Worm (Caenorhabditis elegans) whole organism, L4 larva: Measurements from ENCODE around the gene spe-44.
A peak's percentile ranks its signal among the peaks of the same experiment; 100 is the strongest.

Experiments used
- F10B5.3 ChIP-seq: sonication (generic microtip); optimal IDR thresholded peaks from 2 replicates; lab custom pipeline; 2016; ENCODE audit warnings: mild to moderate bottlenecking, missing genetic modification characterization, missing compliant biosample characterization
- F26F4.8 ChIP-seq: fragments of 200-800 bp; sonication (Bioruptor generic); conservative IDR thresholded peaks from 2 replicates; pipeline ENCODE4 v1.3.6; 2022; ENCODE audit warnings: missing genetic modification characterization, missing compliant biosample characterization
- F37D6.2 ChIP-seq: sonication (generic microtip); optimal IDR thresholded peaks from 2 replicates; lab custom pipeline; 2016; ENCODE audit warnings: mild to moderate bottlenecking, missing genetic modification characterization, missing compliant biosample characterization
- F49E8.2 ChIP-seq: sonication (generic microtip); optimal IDR thresholded peaks from 2 replicates; lab custom pipeline; 2016; ENCODE audit warnings: missing compliant biosample characterization, mild to moderate bottlenecking, missing genetic modification characterization, borderline replicate concordance
- R02D3.7 ChIP-seq: fragments of 150-350 bp; sonication (generic microtip); optimal IDR thresholded peaks from 3 replicates; lab custom pipeline; 2014; ENCODE audit warnings: missing biosample characterization, missing genetic modification characterization
- Y105C5A.15 ChIP-seq: fragments of 200-800 bp; sonication (Bioruptor generic); IDR thresholded peaks from 2 replicates; pipeline ENCODE4 v1.3.6; 2022; ENCODE audit warnings: missing genetic modification characterization, missing compliant biosample characterization
- aly-2 ChIP-seq: sonication (generic microtip); optimal IDR thresholded peaks from 2 replicates; lab custom pipeline; 2018; ENCODE audit warnings: missing biosample characterization, missing genetic modification characterization
- ceh-32 ChIP-seq: sonication (generic microtip); optimal IDR thresholded peaks from 2 replicates; lab custom pipeline; 2016; ENCODE audit warnings: mild to moderate bottlenecking, missing genetic modification characterization, missing compliant biosample characterization; ENCODE audit not compliant: poor library complexity
- ceh-62 ChIP-seq: sonication (generic microtip); optimal IDR thresholded peaks from 2 replicates; lab custom pipeline; 2017; ENCODE audit warnings: missing biosample characterization, missing genetic modification characterization
- ces-1 ChIP-seq: fragments of 150-350 bp; sonication (generic microtip); optimal IDR thresholded peaks from 4 replicates; lab custom pipeline; 2014; ENCODE audit warnings: missing biosample characterization, missing genetic modification reagents, missing genetic modification characterization
- daf-8 ChIP-seq: fragments of 200-800 bp; sonication (Bioruptor generic); IDR thresholded peaks from 2 replicates; pipeline ENCODE4 v1.3.6; 2022; ENCODE audit warnings: missing genetic modification characterization, missing compliant biosample characterization
- dmd-6 ChIP-seq: fragments of 200-800 bp; sonication (Bioruptor generic); IDR thresholded peaks from 2 replicates; pipeline ENCODE4 v1.3.6; 2022; ENCODE audit warnings: missing genetic modification reagents, missing genetic modification characterization, missing compliant biosample characterization
- dpl-1 ChIP-seq: fragments of 150-350 bp; optimal IDR thresholded peaks from 2 replicates; lab custom pipeline; 2014; ENCODE audit warnings: missing biosample characterization, missing genetic modification reagents, missing genetic modification characterization
- egl-27 ChIP-seq: sonication (generic microtip); optimal IDR thresholded peaks from 3 replicates; lab custom pipeline; 2017; ENCODE audit warnings: missing biosample characterization, missing genetic modification reagents, missing genetic modification characterization
- egl-43 ChIP-seq: fragments of 200-800 bp; sonication (Bioruptor generic); IDR thresholded peaks from 2 replicates; pipeline ENCODE4 v1.3.6; 2022; ENCODE audit warnings: missing genetic modification reagents, missing genetic modification characterization, missing compliant biosample characterization
- fkh-10 ChIP-seq: fragments of 150-350 bp; optimal IDR thresholded peaks from 2 replicates; lab custom pipeline; 2014; ENCODE audit warnings: missing biosample characterization, missing genetic modification reagents, missing genetic modification characterization
- fos-1 ChIP-seq: fragments of 150-350 bp; optimal IDR thresholded peaks from 2 replicates; lab custom pipeline; 2014; ENCODE audit warnings: missing biosample characterization, missing genetic modification characterization
- hlh-11 ChIP-seq: fragments of 200-800 bp; sonication (Bioruptor generic); optimal IDR thresholded peaks from 2 replicates; lab custom pipeline; 2018; ENCODE audit warnings: mild to moderate bottlenecking, missing genetic modification characterization, missing compliant biosample characterization
- hlh-30 ChIP-seq: sonication (generic microtip); optimal IDR thresholded peaks from 2 replicates; lab custom pipeline; 2017; ENCODE audit warnings: antibody characterized with exemption, mild to moderate bottlenecking, missing genetic modification characterization, missing compliant biosample characterization; ENCODE audit not compliant: insufficient read depth
- hmg-1.1 ChIP-seq: fragments of 200-800 bp; sonication (Bioruptor generic); IDR thresholded peaks from 2 replicates; pipeline ENCODE4 v1.3.6; 2022; ENCODE audit warnings: missing genetic modification reagents, missing genetic modification characterization, missing compliant biosample characterization
- lin-1 ChIP-seq: fragments of 200-800 bp; sonication (Bioruptor generic); IDR thresholded peaks from 2 replicates; pipeline ENCODE4 v1.3.6; 2022; ENCODE audit warnings: missing genetic modification reagents, missing genetic modification characterization, missing compliant biosample characterization
- lin-29 ChIP-seq: fragments of 200-800 bp; sonication (Bioruptor generic); IDR thresholded peaks from 2 replicates; pipeline ENCODE4 v1.3.6; 2022; ENCODE audit warnings: missing genetic modification reagents, missing genetic modification characterization, missing compliant biosample characterization
- lin-38 ChIP-seq: fragments of 200-800 bp; sonication (Bioruptor generic); IDR thresholded peaks from 2 replicates; pipeline ENCODE4 v1.3.6; 2022; ENCODE audit warnings: missing genetic modification reagents, missing genetic modification characterization, missing compliant biosample characterization
- lin-39 ChIP-seq: fragments of 150-350 bp; optimal IDR thresholded peaks from 2 replicates; lab custom pipeline; 2014; ENCODE audit warnings: missing biosample characterization, missing genetic modification reagents, missing genetic modification characterization
- lir-3 ChIP-seq: sonication (generic microtip); optimal IDR thresholded peaks from 2 replicates; lab custom pipeline; 2016; ENCODE audit warnings: mild to moderate bottlenecking, missing genetic modification characterization, missing compliant biosample characterization
- madf-5 ChIP-seq, 2 experiments: fragments of 200-800 bp; sonication (Bioruptor generic); IDR thresholded peaks; 2 replicates each; pipeline ENCODE4 v1.3.6; 2022; ENCODE audit warnings: missing compliant biosample characterization in 2 of 2, missing genetic modification characterization in 2 of 2
- madf-9 ChIP-seq: fragments of 200-800 bp; sonication (Bioruptor generic); conservative IDR thresholded peaks from 2 replicates; pipeline ENCODE4 v1.3.6; 2022; ENCODE audit warnings: missing genetic modification reagents, missing genetic modification characterization, missing compliant biosample characterization
- mdl-1 ChIP-seq, 2 experiments: fragments of 150-350 bp in 1 of 2; sonication (generic microtip) in 1 of 2; optimal IDR thresholded peaks; 2 replicates each; lab custom pipeline; 2014 to 2017; ENCODE audit warnings: missing biosample characterization in 2 of 2, missing genetic modification characterization in 2 of 2
- mdt-29 ChIP-seq: fragments of 200-800 bp; sonication (Bioruptor generic); IDR thresholded peaks from 2 replicates; pipeline ENCODE4 v1.3.6; 2022; ENCODE audit warnings: missing genetic modification reagents, missing genetic modification characterization, missing compliant biosample characterization
- mep-1 ChIP-seq: fragments of 150-350 bp; sonication (generic microtip); optimal IDR thresholded peaks from 3 replicates; lab custom pipeline; 2014; ENCODE audit warnings: missing biosample characterization, missing genetic modification characterization
- mes-2 ChIP-seq: sonication (generic microtip); optimal IDR thresholded peaks from 2 replicates; lab custom pipeline; 2016; ENCODE audit warnings: missing genotype, mild to moderate bottlenecking, missing genetic modification characterization, missing compliant biosample characterization; ENCODE audit not compliant: poor library complexity, severe bottlenecking
- mxl-3 ChIP-seq: fragments of 200-800 bp; sonication (Bioruptor generic); optimal IDR thresholded peaks from 2 replicates; lab custom pipeline; 2018; ENCODE audit warnings: mild to moderate bottlenecking, missing genetic modification characterization, missing compliant biosample characterization
- nhr-102 ChIP-seq: sonication (generic microtip); optimal IDR thresholded peaks from 2 replicates; lab custom pipeline; 2016; ENCODE audit warnings: mild to moderate bottlenecking, missing genetic modification characterization, moderate library complexity, missing compliant biosample characterization
- nhr-76 ChIP-seq: fragments of 150-350 bp; optimal IDR thresholded peaks from 2 replicates; lab custom pipeline; 2014; ENCODE audit warnings: missing biosample characterization, missing genetic modification characterization
- nhr-77 ChIP-seq: fragments of 150-350 bp; optimal IDR thresholded peaks from 2 replicates; lab custom pipeline; 2014; ENCODE audit warnings: missing biosample characterization, missing genetic modification characterization
- pha-4 ChIP-seq, 2 experiments: fragments of 150-350 bp in 1 of 2; fragments of 200-800 bp in 1 of 2; sonication (Bioruptor generic) in 1 of 2; IDR thresholded peaks in 1 of 2; optimal IDR thresholded peaks in 1 of 2; 2 replicates each; pipeline versions ENCODE4 v1.3.6 to Lab custom; 2014 to 2022; ENCODE audit warnings: missing genetic modification characterization in 2 of 2, missing genetic modification reagents in 2 of 2, missing biosample characterization in 1 of 2, missing compliant biosample characterization in 1 of 2
- rbr-2 ChIP-seq: sonication (generic microtip); optimal IDR thresholded peaks from 2 replicates; lab custom pipeline; 2016; ENCODE audit warnings: missing genotype, missing genetic modification characterization, missing compliant biosample characterization
- saeg-2 ChIP-seq: fragments of 200-800 bp; sonication (Bioruptor generic); IDR thresholded peaks from 2 replicates; pipeline ENCODE4 v1.3.6; 2022; ENCODE audit warnings: missing genetic modification reagents, missing genetic modification characterization, missing compliant biosample characterization
- sdz-12 ChIP-seq: fragments of 200-800 bp; sonication (Bioruptor generic); optimal IDR thresholded peaks from 2 replicates; lab custom pipeline; 2018; ENCODE audit warnings: mild to moderate bottlenecking, missing genetic modification characterization, missing compliant biosample characterization
- snpc-1.2 ChIP-seq: fragments of 200-800 bp; sonication (Bioruptor generic); IDR thresholded peaks from 2 replicates; pipeline ENCODE4 v1.3.6; 2022; ENCODE audit warnings: missing genetic modification reagents, missing genetic modification characterization, missing compliant biosample characterization
- spr-1 ChIP-seq: sonication (generic microtip); optimal IDR thresholded peaks from 2 replicates; lab custom pipeline; 2016; ENCODE audit warnings: mild to moderate bottlenecking, missing genetic modification characterization, missing compliant biosample characterization
- tag-97 ChIP-seq: fragments of 200-800 bp; sonication (Bioruptor generic); IDR thresholded peaks from 2 replicates; pipeline ENCODE4 v1.3.6; 2022; ENCODE audit warnings: missing genetic modification characterization, missing compliant biosample characterization
- unc-62 ChIP-seq, 3 experiments: fragments of 150-350 bp in 1 of 3; sonication (generic microtip); optimal IDR thresholded peaks in 2 of 3; peaks in 1 of 3; 1 replicate in 1 of 3; 2 replicates in 2 of 3; lab custom pipeline; 2014 to 2017; ENCODE audit warnings: missing biosample characterization in 3 of 3, missing genetic modification characterization in 3 of 3, missing genetic modification reagents in 3 of 3, missing genotype in 1 of 3
- zip-2 ChIP-seq: fragments of 150-350 bp; optimal IDR thresholded peaks from 2 replicates; lab custom pipeline; 2014; ENCODE audit warnings: missing biosample characterization, missing genetic modification characterization
- ztf-11 ChIP-seq: fragments of 150-350 bp; optimal IDR thresholded peaks from 2 replicates; lab custom pipeline; 2014; ENCODE audit warnings: missing biosample characterization, missing genetic modification characterization

spe-44 gene

ce11 chrIV:12464822-12465221, 10.8 kb upstream of the spe-44 start:
- TF ChIP-seq F49E8.2 (tag; lab: Kevin White, UChicago) (no peak), fos-1 (tag; lab: Kevin White, UChicago) (no peak), ztf-11 (tag; lab: Kevin White, UChicago) (no peak), ces-1 (GFP tag; lab: Kevin White, UChicago) (no peak), lin-29 (GFP tag; lab: Robert Waterston, UW) (no peak), tag-97 (GFP tag; lab: Robert Waterston, UW) (no peak), madf-9 (GFP tag; lab: Robert Waterston, UW) (no peak), R02D3.7 (tag; lab: Kevin White, UChicago) (no peak), lir-3 (no peak), hmg-1.1 (peak; percentile 48; the same call in 1 of the 2 replicates), hlh-11 (tag; lab: Kevin White, UChicago) (peak; percentile 12), rbr-2 (tag; lab: Kevin White, UChicago) (no peak), F26F4.8 (GFP tag; lab: Robert Waterston, UW) (no peak), saeg-2 (no peak), lin-39 (tag; lab: Kevin White, UChicago) (no peak), mxl-3 (GFP tag; lab: Kevin White, UChicago) (no peak), hlh-30 (tag; lab: Kevin White, UChicago) (peak; percentile 57), fkh-10 (peak; percentile 47), dmd-6 (GFP tag; lab: Robert Waterston, UW) (no peak), ceh-32 (tag; lab: Kevin White, UChicago) (no peak), mdl-1 (tag; optimal IDR thresholded peaks at IDR 0.05; lab: Kevin White, UChicago) (no peak), egl-27 (no peak), dpl-1 (GFP tag; lab: Kevin White, UChicago) (no peak), spr-1 (tag; lab: Kevin White, UChicago) (no peak), pha-4 (GFP tag; IDR thresholded peaks at IDR 0.05; lab: Robert Waterston, UW) (no peak), pha-4 (tag; optimal IDR thresholded peaks at IDR 0.05; lab: Kevin White, UChicago) (no peak), lin-38 (no peak), mes-2 (tag; lab: Kevin White, UChicago) (peak; percentile 33), unc-62 (GFP tag; optimal IDR thresholded peaks at IDR 0.05 in 1 of 2; lab: Kevin White, UChicago) (peak in 1 of 2 experiments; percentile 63), unc-62 (tag; optimal IDR thresholded peaks at IDR 0.05; lab: Kevin White, UChicago) (no peak), egl-43 (GFP tag; lab: Robert Waterston, UW) (0 out of 2 replicates have a peak, but pooled peaks have one; percentile 29), nhr-77 (tag; lab: Kevin White, UChicago) (no peak), aly-2 (tag; lab: Kevin White, UChicago) (no peak), Y105C5A.15 (no peak), lin-1 (no peak), zip-2 (tag; lab: Kevin White, UChicago) (no peak), mep-1 (tag; lab: Kevin White, UChicago) (no peak)

- no peak for TF ChIP-seq daf-8
- TF ChIP-seq hlh-30 (tag; lab: Kevin White, UChicago): no peak
- no peak for TF ChIP-seq egl-43 (GFP tag; lab: Robert Waterston, UW)
- no peak for TF ChIP-seq lin-38
- TF ChIP-seq dmd-6 (GFP tag; lab: Robert Waterston, UW): no peak
- no peak for TF ChIP-seq F10B5.3 (tag; lab: Kevin White, UChicago)
- TF ChIP-seq ceh-62 (tag; lab: Kevin White, UChicago): no peak
- no peak for TF ChIP-seq F37D6.2 (tag; lab: Kevin White, UChicago)
- no peak for TF ChIP-seq nhr-102
- no peak for TF ChIP-seq snpc-1.2 (GFP tag; lab: Robert Waterston, UW)
- TF ChIP-seq madf-5 (GFP tag; IDR thresholded peaks at IDR 0.05; lab: Robert Waterston, UW): no peak
- no peak for TF ChIP-seq sdz-12 (GFP tag; lab: Kevin White, UChicago)
- TF ChIP-seq mdt-29: no peak
- TF ChIP-seq nhr-76 (tag; lab: Kevin White, UChicago): no peak
- TF ChIP-seq, all 104 proteins: peak for 0
Measured at ce11 chrIV:12463370-12463769, 9.4 kb upstream of the spe-44 start, which contains the start of gene C25G4.8. C25G4.8 (minus strand) TSS chrIV:12463470.
